Fruit fly (Drosophila melanogaster) whole organism, embryonic: ENCODE data around the gene CG31638.

ENCODE experiments used
- BtbVII ChIP-seq: fragments of 200-800 bp; sonication (Bioruptor generic); optimal IDR thresholded peaks from 3 replicates; lab custom pipeline; 2017; ENCODE audit warnings: missing biosample characterization, mild to moderate bottlenecking, missing genetic modification characterization
- Bteb2 ChIP-seq: fragments of 200-800 bp; sonication (Bioruptor generic); optimal IDR thresholded peaks from 2 replicates; lab custom pipeline; 2016; ENCODE audit warnings: missing biosample characterization, missing genetic modification characterization
- CG10267 ChIP-seq: fragments of 200-800 bp; sonication (Bioruptor generic); optimal IDR thresholded peaks from 2 replicates; lab custom pipeline; 2018; ENCODE audit warnings: missing biosample characterization, mild to moderate bottlenecking, missing genetic modification characterization, moderate library complexity
- CG11696 ChIP-seq: fragments of 200-800 bp; sonication (Bioruptor generic); IDR thresholded peaks from 2 replicates; pipeline ENCODE4 v1.3.6; 2022; ENCODE audit warnings: missing biosample characterization, missing genetic modification characterization
- CG12155 ChIP-seq: fragments of 200-800 bp; sonication (Bioruptor generic); optimal IDR thresholded peaks from 3 replicates; lab custom pipeline; 2016; ENCODE audit warnings: missing biosample characterization, missing genetic modification characterization
- CG12769 ChIP-seq: fragments of 200-800 bp; sonication (Bioruptor generic); optimal IDR thresholded peaks from 2 replicates; lab custom pipeline; 2019; ENCODE audit warnings: missing biosample characterization, mild to moderate bottlenecking, missing genetic modification characterization, moderate library complexity
- CG13123 ChIP-seq: fragments of 200-800 bp; sonication (Bioruptor generic); optimal IDR thresholded peaks from 2 replicates; lab custom pipeline; 2016; ENCODE audit warnings: missing biosample characterization, missing genetic modification characterization
- CG13894 ChIP-seq: fragments of 200-800 bp; sonication (Bioruptor generic); optimal IDR thresholded peaks from 3 replicates; lab custom pipeline; 2018; ENCODE audit warnings: missing biosample characterization, mild to moderate bottlenecking, missing genetic modification characterization, moderate library complexity
- CG1602 ChIP-seq: fragments of 200-800 bp; sonication (Bioruptor generic); optimal IDR thresholded peaks from 3 replicates; lab custom pipeline; 2016; ENCODE audit warnings: missing biosample characterization, missing genetic modification characterization
- CG1647 ChIP-seq: fragments of 200-800 bp; sonication (Bioruptor generic); optimal IDR thresholded peaks from 3 replicates; lab custom pipeline; 2016; ENCODE audit warnings: missing biosample characterization, missing genetic modification characterization
- CG16815 ChIP-seq: fragments of 200-800 bp; sonication (Bioruptor generic); optimal IDR thresholded peaks from 3 replicates; lab custom pipeline; 2017; ENCODE audit warnings: missing biosample characterization, mild to moderate bottlenecking, missing genetic modification characterization
- CG17829 ChIP-seq: fragments of 200-800 bp; optimal IDR thresholded peaks from 2 replicates; lab custom pipeline; 2019; ENCODE audit warnings: missing biosample characterization, mild to moderate bottlenecking, missing genetic modification characterization, moderate library complexity
- CG1792 ChIP-seq: fragments of 200-800 bp; sonication (Bioruptor generic); optimal IDR thresholded peaks from 2 replicates; lab custom pipeline; 2016; ENCODE audit warnings: missing biosample characterization, missing genetic modification characterization
- CG1832 ChIP-seq: fragments of 200-800 bp; sonication (Bioruptor generic); optimal IDR thresholded peaks from 2 replicates; lab custom pipeline; 2017; ENCODE audit warnings: missing biosample characterization, mild to moderate bottlenecking, missing genetic modification characterization, inconsistent platforms
- CG2889 ChIP-seq: fragments of 200-800 bp; sonication (Bioruptor generic); IDR thresholded peaks from 3 replicates; pipeline ENCODE4 v1.3.6; 2022; ENCODE audit warnings: missing biosample characterization, missing genetic modification characterization
- CG30403 ChIP-seq: fragments of 200-800 bp; sonication (Bioruptor generic); optimal IDR thresholded peaks from 3 replicates; lab custom pipeline; 2016; ENCODE audit warnings: missing biosample characterization, missing genetic modification characterization
- CG33557 ChIP-seq: fragments of 200-800 bp; sonication (Bioruptor generic); optimal IDR thresholded peaks from 2 replicates; lab custom pipeline; 2019; ENCODE audit warnings: missing biosample characterization, mild to moderate bottlenecking, missing genetic modification characterization, moderate library complexity
- CG4854 ChIP-seq: fragments of 200-800 bp; sonication (Bioruptor generic); optimal IDR thresholded peaks from 2 replicates; lab custom pipeline; 2016; ENCODE audit warnings: missing biosample characterization, missing genetic modification characterization, inconsistent platforms
- CrebB ChIP-seq: fragments of 200-800 bp; sonication (Bioruptor generic); optimal IDR thresholded peaks from 3 replicates; lab custom pipeline; 2018; ENCODE audit warnings: missing biosample characterization, mild to moderate bottlenecking, missing genetic modification characterization
- D19A ChIP-seq: fragments of 200-800 bp; optimal IDR thresholded peaks from 3 replicates; lab custom pipeline; 2019; ENCODE audit warnings: missing biosample characterization, mild to moderate bottlenecking, missing genetic modification characterization, moderate library complexity
- Deaf1 ChIP-seq: fragments of 200-800 bp; optimal IDR thresholded peaks from 3 replicates; lab custom pipeline; 2019; ENCODE audit warnings: missing biosample characterization, mild to moderate bottlenecking, missing genetic modification characterization, moderate library complexity
- Doc3 ChIP-seq: fragments of 200-800 bp; sonication (Bioruptor generic); IDR thresholded peaks from 3 replicates; pipeline ENCODE4 v1.3.6; 2022; ENCODE audit warnings: missing biosample characterization, missing genetic modification characterization; ENCODE audit not compliant: partially characterized antibody
- GATAe ChIP-seq: fragments of 200-800 bp; sonication (Bioruptor generic); conservative IDR thresholded peaks from 2 replicates; pipeline ENCODE4 v1.3.6; 2022; ENCODE audit warnings: missing biosample characterization, missing genetic modification characterization
- HLH4C ChIP-seq: fragments of 200-800 bp; sonication (Bioruptor generic); IDR thresholded peaks from 3 replicates; pipeline ENCODE4 v1.3.6; 2022; ENCODE audit warnings: missing biosample characterization, missing genetic modification characterization; ENCODE audit not compliant: partially characterized antibody
- HLH54F ChIP-seq: fragments of 200-800 bp; sonication (Bioruptor generic); optimal IDR thresholded peaks from 3 replicates; lab custom pipeline; 2016; ENCODE audit warnings: missing biosample characterization, missing genetic modification characterization
- HmgD ChIP-seq: fragments of 200-800 bp; sonication (Bioruptor generic); optimal IDR thresholded peaks from 3 replicates; lab custom pipeline; 2016; ENCODE audit warnings: missing biosample characterization, missing genetic modification characterization
- Hr39 ChIP-seq: fragments of >200 bp; optimal IDR thresholded peaks from 2 replicates; lab custom pipeline; 2017
- NFAT ChIP-seq: fragments of 200-800 bp; sonication (Bioruptor generic); IDR thresholded peaks from 2 replicates; pipeline ENCODE4 v1.3.6; 2022; ENCODE audit warnings: missing biosample characterization, missing genetic modification characterization
- Nf-YC ChIP-seq: fragments of 200-800 bp; optimal IDR thresholded peaks from 3 replicates; lab custom pipeline; 2019; ENCODE audit warnings: missing biosample characterization, mild to moderate bottlenecking, missing genetic modification characterization, moderate library complexity
- Six4 ChIP-seq: fragments of 200-800 bp; sonication (Bioruptor generic); optimal IDR thresholded peaks from 2 replicates; lab custom pipeline; 2016; ENCODE audit warnings: missing biosample characterization, missing genetic modification characterization
- bcd ChIP-seq: fragments of 200-800 bp; sonication (Bioruptor generic); optimal IDR thresholded peaks from 2 replicates; lab custom pipeline; 2017; ENCODE audit warnings: missing biosample characterization, mild to moderate bottlenecking, missing genetic modification characterization
- bigmax ChIP-seq: fragments of 200-800 bp; sonication (Bioruptor generic); optimal IDR thresholded peaks from 2 replicates; lab custom pipeline; 2018; ENCODE audit warnings: missing biosample characterization, mild to moderate bottlenecking, missing genetic modification characterization
- br ChIP-seq: fragments of >200 bp; optimal IDR thresholded peaks from 2 replicates; lab custom pipeline; 2017
- chif ChIP-seq, 2 experiments: fragments of 200-800 bp; sonication (Bioruptor generic); optimal IDR thresholded peaks; 3 replicates each; lab custom pipeline; 2016; ENCODE audit warnings: missing biosample characterization in 2 of 2, missing genetic modification characterization in 2 of 2
- crc ChIP-seq: fragments of 200-800 bp; sonication (Bioruptor generic); optimal IDR thresholded peaks from 2 replicates; lab custom pipeline; 2016; ENCODE audit warnings: missing biosample characterization, missing genetic modification characterization
- da ChIP-seq: fragments of 200-800 bp; sonication (Bioruptor generic); optimal IDR thresholded peaks from 2 replicates; lab custom pipeline; 2016; ENCODE audit warnings: missing biosample characterization, missing genetic modification characterization
- dm ChIP-seq: fragments of 200-800 bp; sonication (Bioruptor generic); optimal IDR thresholded peaks from 3 replicates; lab custom pipeline; 2016; ENCODE audit warnings: missing biosample characterization, missing genetic modification characterization
- fd3F ChIP-seq: fragments of 200-800 bp; sonication (Bioruptor generic); optimal IDR thresholded peaks from 2 replicates; lab custom pipeline; 2018; ENCODE audit warnings: missing biosample characterization, mild to moderate bottlenecking, missing genetic modification characterization, moderate library complexity
- ind ChIP-seq: fragments of 200-800 bp; sonication (Bioruptor generic); optimal IDR thresholded peaks from 3 replicates; lab custom pipeline; 2016; ENCODE audit warnings: missing biosample characterization, missing genetic modification characterization
- knrl ChIP-seq: fragments of 200-800 bp; sonication (Bioruptor generic); IDR thresholded peaks from 3 replicates; pipeline ENCODE4 v1.3.6; 2022; ENCODE audit warnings: missing biosample characterization, missing genetic modification characterization; ENCODE audit not compliant: partially characterized antibody
- lmd ChIP-seq: fragments of 200-800 bp; sonication (Bioruptor generic); IDR thresholded peaks from 2 replicates; pipeline ENCODE4 v1.3.6; 2022; ENCODE audit warnings: missing biosample characterization, missing genetic modification characterization
- mam ChIP-seq: fragments of 200-800 bp; sonication (Bioruptor generic); optimal IDR thresholded peaks from 3 replicates; lab custom pipeline; 2016; ENCODE audit warnings: missing biosample characterization, missing genetic modification characterization
- mirr ChIP-seq: fragments of 200-800 bp; sonication (Bioruptor generic); optimal IDR thresholded peaks from 3 replicates; lab custom pipeline; 2018; ENCODE audit warnings: missing biosample characterization, mild to moderate bottlenecking, missing genetic modification characterization
- mld ChIP-seq: fragments of 200-800 bp; sonication (Bioruptor generic); IDR thresholded peaks from 3 replicates; pipeline ENCODE4 v1.3.6; 2022; ENCODE audit warnings: missing biosample characterization, missing genetic modification characterization; ENCODE audit not compliant: partially characterized antibody
- nerfin-2 ChIP-seq: fragments of 200-800 bp; sonication (Bioruptor generic); IDR thresholded peaks from 2 replicates; pipeline ENCODE4 v1.3.6; 2022; ENCODE audit warnings: missing biosample characterization, missing genetic modification characterization; ENCODE audit not compliant: partially characterized antibody
- oc ChIP-seq: fragments of 200-800 bp; sonication (Bioruptor generic); optimal IDR thresholded peaks from 2 replicates; lab custom pipeline; 2018; ENCODE audit warnings: missing biosample characterization, mild to moderate bottlenecking, missing genetic modification characterization, moderate library complexity
- otp ChIP-seq: fragments of 200-800 bp; sonication (Bioruptor generic); IDR thresholded peaks from 3 replicates; pipeline ENCODE4, ENCODE4 v1.3.6; 2022; ENCODE audit warnings: missing biosample characterization, missing genetic modification characterization
- slbo ChIP-seq: fragments of 200-800 bp; sonication (Bioruptor generic); IDR thresholded peaks from 2 replicates; pipeline ENCODE4 v1.3.6; 2022; ENCODE audit warnings: missing biosample characterization, missing genetic modification characterization
- tna ChIP-seq: fragments of 200-800 bp; sonication (Bioruptor generic); IDR thresholded peaks from 2 replicates; pipeline ENCODE4 v1.3.6; 2022; ENCODE audit warnings: missing biosample characterization, missing genetic modification characterization; ENCODE audit not compliant: partially characterized antibody
- usp ChIP-seq: fragments of >200 bp; optimal IDR thresholded peaks from 2 replicates; lab custom pipeline; 2017; ENCODE audit warnings: missing biosample characterization, missing genetic modification characterization
- vfl ChIP-seq: fragments of 200-800 bp; sonication (Bioruptor generic); optimal IDR thresholded peaks from 2 replicates; lab custom pipeline; 2016; ENCODE audit warnings: missing biosample characterization, missing genetic modification characterization
- z ChIP-seq: fragments of 200-800 bp; sonication (Bioruptor generic); IDR thresholded peaks from 3 replicates; pipeline ENCODE4 v1.3.6; 2022; ENCODE audit warnings: missing biosample characterization, missing genetic modification characterization

CG31638 gene

dm6 chr2L:6498448-6498847, 7.6 kb downstream of the CG31638 start, which contains the start of gene CG31637 (continued):
- TF ChIP-seq CG2889 (GFP tag; lab: Robert Waterston, UW), result no peak
- TF ChIP-seq Bteb2, result peak; percentile 6
- TF ChIP-seq Six4 (GFP tag; lab: Kevin White, UChicago), result no peak
- no peak for TF ChIP-seq fd3F (GFP tag; lab: Kevin White, UChicago)
- TF ChIP-seq dm (GFP tag; lab: Kevin White, UChicago), result no peak
- TF ChIP-seq CG13123 (GFP tag; lab: Kevin White, UChicago), result no peak
- TF ChIP-seq mirr, result peak; percentile 16
- no peak for TF ChIP-seq CG1832 (GFP tag; lab: Kevin White, UChicago)
- TF ChIP-seq CrebB, result peak; percentile 21
- peak; percentile 33 for TF ChIP-seq CG13894
- no peak for TF ChIP-seq CG1647
- no peak for TF ChIP-seq Hr39 (lab: Kevin White, UChicago)
- TF ChIP-seq vfl (GFP tag; lab: Kevin White, UChicago), result no peak
- no peak for TF ChIP-seq da (GFP tag; lab: Kevin White, UChicago)
- no peak for TF ChIP-seq usp
- no peak for TF ChIP-seq mld (GFP tag; lab: Robert Waterston, UW)
- peak; percentile 58 for TF ChIP-seq Deaf1 (tag; lab: Kevin White, UChicago)
- no peak for TF ChIP-seq CG12769 (tag; lab: Kevin White, UChicago)
- TF ChIP-seq otp, result no peak
- no peak for TF ChIP-seq mam (GFP tag; lab: Kevin White, UChicago)
- peak; percentile 27; the same call in 1 of the 2 replicates for TF ChIP-seq NFAT (GFP tag; lab: Robert Waterston, UW)
- TF ChIP-seq CG30403 (GFP tag; lab: Kevin White, UChicago), result no peak
- peak; percentile 49 for TF ChIP-seq CG10267 (tag; lab: Kevin White, UChicago)
- TF ChIP-seq Doc3 (GFP tag; lab: Robert Waterston, UW), result no peak
- peak; percentile 74 for TF ChIP-seq CG17829 (tag; lab: Kevin White, UChicago)
- no peak for TF ChIP-seq HLH54F (GFP tag; lab: Kevin White, UChicago)
- TF ChIP-seq GATAe (GFP tag; lab: Robert Waterston, UW), result no peak
- TF ChIP-seq D19A, result no peak
- no peak for TF ChIP-seq CG33557 (GFP tag; lab: Kevin White, UChicago)
- TF ChIP-seq CG1792 (GFP tag; lab: Kevin White, UChicago), result no peak
- no peak for TF ChIP-seq CG16815 (GFP tag; lab: Kevin White, UChicago)
- no peak; the same call in 1 of the 2 replicates for TF ChIP-seq nerfin-2 (GFP tag; lab: Robert Waterston, UW)
- TF ChIP-seq slbo, result peak; percentile 48
- TF ChIP-seq BtbVII, result no peak
- no peak for TF ChIP-seq bigmax (GFP tag; lab: Kevin White, UChicago)
- TF ChIP-seq Nf-YC (tag; lab: Kevin White, UChicago), result peak; percentile 77
- TF ChIP-seq crc (GFP tag; lab: Kevin White, UChicago), result no peak
- TF ChIP-seq oc (tag; lab: Kevin White, UChicago), result no peak
- no peak for TF ChIP-seq HmgD
- TF ChIP-seq CG11696 (GFP tag; lab: Robert Waterston, UW), result no peak
- no peak for TF ChIP-seq ind (GFP tag; lab: Kevin White, UChicago)
- peak; percentile 42; the same call in 2 of the 3 replicates for TF ChIP-seq knrl (GFP tag; lab: Robert Waterston, UW)
- TF ChIP-seq CG1602 (GFP tag; lab: Kevin White, UChicago), result no peak
- no peak for TF ChIP-seq lmd (GFP tag; lab: Robert Waterston, UW)
- no peak for TF ChIP-seq chif (GFP tag; optimal IDR thresholded peaks at IDR 0.05; lab: Kevin White, UChicago)
- TF ChIP-seq HLH4C (GFP tag; lab: Robert Waterston, UW), result no peak
- no peak for TF ChIP-seq br (lab: Kevin White, UChicago)
- TF ChIP-seq tna (GFP tag; lab: Robert Waterston, UW), result peak; percentile 43; the same call in 1 of the 2 replicates
- TF ChIP-seq CG4854 (GFP tag; lab: Kevin White, UChicago), result no peak
- peak; percentile 26 for TF ChIP-seq CG12155 (GFP tag; lab: Kevin White, UChicago)
- TF ChIP-seq z, result no peak
- TF ChIP-seq bcd (GFP tag; lab: Kevin White, UChicago), result no peak
